Worm (Caenorhabditis elegans): ENCODE data around the gene spl-1.

The spl-1 gene

DNA sequence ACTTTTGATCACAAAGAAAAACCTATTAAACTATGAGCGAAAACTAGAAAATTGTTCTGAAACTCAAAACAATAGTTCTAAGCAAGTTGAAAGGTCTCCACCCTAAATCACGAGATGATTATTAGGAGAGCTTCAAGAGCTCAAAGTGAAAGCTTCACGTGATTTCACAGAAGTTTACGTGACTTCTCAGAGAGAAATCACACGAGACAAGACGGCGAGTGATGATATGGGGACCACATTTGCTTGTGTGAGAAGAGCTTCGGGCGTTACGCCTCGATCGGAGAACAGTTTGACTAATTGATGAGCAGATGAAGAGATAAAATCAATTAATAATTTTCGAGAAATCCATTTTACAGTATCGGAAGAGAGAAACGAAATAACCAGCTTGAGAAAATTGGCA lies 18.0 kb downstream of the spl-1 start:
- TF ChIP-seq rnt-1 (tag; optimal IDR thresholded peaks at IDR 0.05), result peak; percentile 59
- no peak for TF ChIP-seq unc-130 (tag; optimal IDR thresholded peaks at IDR 0.05)
- no peak for TF ChIP-seq hpl-2 (GFP tag; optimal IDR thresholded peaks at IDR 0.05)
- TF ChIP-seq efl-3 (GFP tag; optimal IDR thresholded peaks at IDR 0.05), result no peak
- peak; percentile 3 to 26 for TF ChIP-seq lsy-2 (tag; optimal IDR thresholded peaks at IDR 0.05)
- no peak for TF ChIP-seq lin-39 (tag; optimal IDR thresholded peaks at IDR 0.05)
- TF ChIP-seq nhr-19 (GFP tag; conservative IDR thresholded peaks at IDR 0.05), result 0 out of 2 replicates have a peak, but pooled peaks have one; percentile 11
- TF ChIP-seq snpc-4 (tag; optimal IDR thresholded peaks at IDR 0.05), result no peak
- no peak for TF ChIP-seq Y116A8C.19 (tag; optimal IDR thresholded peaks at IDR 0.05; ENCODE audit: borderline replicate concordance)
- TF ChIP-seq nhr-84 (tag; optimal IDR thresholded peaks at IDR 0.05), result no peak
- peak; percentile 55 for TF ChIP-seq nhr-71 (tag; optimal IDR thresholded peaks at IDR 0.05)
- no peak for TF ChIP-seq sptf-1 (tag; optimal IDR thresholded peaks at IDR 0.05)
- TF ChIP-seq swsn-7 (tag; optimal IDR thresholded peaks at IDR 0.05), result no peak
- no peak for TF ChIP-seq nhr-90 (tag; optimal IDR thresholded peaks at IDR 0.05; ENCODE audit: poor library complexity)
- TF ChIP-seq vab-15 (tag; optimal IDR thresholded peaks at IDR 0.05), result no peak
- no peak for TF ChIP-seq nhr-85 (tag)
- TF ChIP-seq efl-1 (optimal IDR thresholded peaks at IDR 0.05), result no peak
- TF ChIP-seq efl-1 (GFP tag; optimal IDR thresholded peaks at IDR 0.05 in 1 of 2), result peak in 1 of 2 experiments; percentile 77

DNA sequence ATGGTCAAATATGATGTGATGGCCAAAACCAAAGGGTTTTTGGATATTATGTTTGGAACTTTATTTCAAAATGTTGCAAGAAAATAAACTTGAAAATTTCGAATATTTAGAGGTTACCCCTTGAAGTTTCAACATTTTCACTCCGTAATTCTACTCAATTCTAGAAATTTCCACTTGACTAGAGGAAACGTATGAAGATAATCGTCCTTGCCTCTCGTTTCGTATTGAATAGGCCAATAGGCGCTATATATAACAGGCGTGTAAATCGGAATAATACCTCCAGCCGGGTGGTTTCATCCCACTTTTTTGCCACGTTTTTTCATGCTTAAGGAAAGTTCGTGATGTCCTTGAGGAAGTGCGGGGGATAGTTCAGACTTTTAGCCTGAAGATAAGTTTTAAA lies 39.7 kb downstream of the spl-1 start:
- TF ChIP-seq unc-86 (tag; optimal IDR thresholded peaks at IDR 0.05), result no peak
- TF ChIP-seq efl-1 (optimal IDR thresholded peaks at IDR 0.05), result no peak
- peak in 1 of 2 experiments; percentile 59 for TF ChIP-seq efl-1 (GFP tag; optimal IDR thresholded peaks at IDR 0.05 in 1 of 2)

DNA sequence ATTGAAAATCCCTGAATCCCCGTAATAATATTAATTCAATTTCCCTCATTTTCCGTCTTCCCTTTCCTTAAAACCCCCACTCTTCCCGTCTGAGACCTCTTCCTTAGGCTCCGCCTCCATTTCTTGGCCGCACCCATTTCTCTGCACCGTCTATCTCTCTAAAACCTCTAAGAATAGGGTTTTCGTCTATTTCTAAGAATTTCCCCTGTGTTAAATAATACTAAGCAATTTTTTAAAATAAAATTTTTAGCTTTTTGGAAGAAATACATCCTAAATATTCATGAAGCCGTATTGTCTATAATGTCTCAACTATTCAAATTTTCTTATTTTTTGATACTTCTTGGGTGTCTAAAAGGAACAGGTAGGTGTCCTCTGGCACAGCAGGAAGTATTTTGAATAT lies 43.5 kb downstream of the spl-1 start, which contains the start of gene cdh-8:
TSS of gene cdh-8 (plus strand) at position 301 of the 400 bp plus-strand sequence.
- TF ChIP-seq snu-23 (GFP tag; optimal IDR thresholded peaks at IDR 0.05) (no peak), dsc-1 (tag; optimal IDR thresholded peaks at IDR 0.05) (peak; percentile 34), fkh-10 (GFP tag; optimal IDR thresholded peaks at IDR 0.05) (no peak), egl-13 (tag; optimal IDR thresholded peaks at IDR 0.05) (peak; percentile 8)

DNA sequence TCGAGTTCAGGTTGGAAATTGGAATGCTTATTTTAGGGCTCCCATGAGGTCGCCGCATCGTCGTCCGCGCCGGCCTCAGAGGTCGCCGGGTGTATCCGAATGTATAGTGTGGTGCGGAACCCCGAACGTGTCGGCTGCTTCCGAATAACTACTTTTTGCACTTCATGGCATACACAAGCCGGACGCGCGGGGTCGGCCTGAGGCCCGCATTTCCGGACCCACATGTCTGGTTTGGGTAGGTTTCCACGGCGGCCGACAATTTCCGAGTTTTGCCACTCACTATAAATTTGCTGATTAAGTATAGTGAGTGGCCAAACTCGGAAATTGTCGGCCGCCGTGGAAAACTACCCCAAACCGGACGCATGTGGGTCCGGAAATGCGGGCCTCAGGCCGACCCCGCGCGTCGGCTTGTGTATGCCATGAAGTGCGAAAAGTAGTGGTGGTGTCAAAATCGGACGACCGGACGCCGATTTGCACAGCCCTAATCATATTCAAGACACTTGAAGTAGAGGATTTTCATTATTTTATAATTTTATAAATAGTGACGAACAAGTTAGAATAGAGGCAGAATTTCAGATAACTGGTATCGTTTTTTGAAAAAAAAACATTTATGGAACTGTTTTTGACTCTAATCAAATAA lies 44.7 kb downstream of the spl-1 start:
- TF ChIP-seq nhr-77 (tag; optimal IDR thresholded peaks at IDR 0.05), result no peak
- no peak for TF ChIP-seq nhr-90 (tag; optimal IDR thresholded peaks at IDR 0.05; ENCODE audit: poor library complexity)
- TF ChIP-seq elt-2 (tag; optimal IDR thresholded peaks at IDR 0.05), result no peak
- no peak for TF ChIP-seq nhr-11 (tag; optimal IDR thresholded peaks at IDR 0.05)

DNA sequence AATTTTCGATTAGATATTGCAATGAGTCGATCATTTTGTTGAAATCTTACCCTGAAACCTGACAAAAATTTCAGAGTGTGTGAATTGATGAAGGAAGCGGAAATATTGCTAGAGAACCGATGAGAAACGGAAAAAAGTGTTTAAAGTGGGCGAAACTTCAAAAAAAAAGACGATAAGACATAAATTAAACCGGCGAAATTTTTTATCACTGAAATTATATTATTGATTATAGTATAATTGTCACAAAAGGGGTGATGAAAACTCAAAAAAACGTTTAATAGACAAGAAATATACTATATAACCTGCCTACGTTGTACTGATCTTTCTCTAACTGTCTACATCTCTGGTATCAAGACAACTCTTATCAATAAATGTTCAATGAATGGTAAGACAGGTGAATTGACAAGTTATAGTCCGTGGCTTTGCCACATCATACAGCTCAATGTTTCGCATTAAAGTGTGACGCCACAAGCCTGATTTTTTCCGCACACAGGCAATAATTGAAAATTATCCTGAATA lies 45.8 kb downstream of the spl-1 start, which contains the start of gene pxmp-4:
TSS of gene pxmp-4 (minus strand) at position 51 of the 519 bp plus-strand sequence.
- TF ChIP-seq nhr-85 (tag) (no peak), isw-1 (GFP tag; IDR thresholded peaks at IDR 0.05) (no peak), lin-35 (GFP tag; optimal IDR thresholded peaks at IDR 0.05) (peak in 1 of 2 experiments; percentile 27), efl-1 (optimal IDR thresholded peaks at IDR 0.05) (no peak), efl-1 (GFP tag; optimal IDR thresholded peaks at IDR 0.05 in 1 of 2) (peak in 1 of 2 experiments; percentile 43), elt-2 (tag; optimal IDR thresholded peaks at IDR 0.05) (peak; percentile 50)

DNA sequence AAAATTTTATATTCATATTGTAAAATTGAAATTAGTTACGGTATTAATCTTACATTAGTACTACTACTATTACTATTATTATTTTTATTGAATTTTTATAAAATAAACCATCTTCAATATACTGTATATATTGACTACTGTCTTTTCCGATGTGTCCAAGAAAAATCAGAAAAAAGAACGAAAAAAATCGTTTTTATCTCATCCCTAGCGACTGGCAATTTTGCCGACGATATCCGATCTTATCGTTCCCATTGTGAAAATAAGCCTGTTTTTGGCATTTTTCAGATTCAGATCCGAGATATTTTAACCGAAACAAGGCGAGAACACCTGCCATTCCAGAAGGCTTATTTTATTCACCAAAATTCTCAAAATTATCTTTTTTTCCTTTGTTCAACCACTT lies 52.5 kb downstream of the spl-1 start, which contains the start of gene F18F11.4:
TSS of gene F18F11.4 (plus strand) at position 301 of the 400 bp plus-strand sequence.
- TF ChIP-seq unc-86 (tag; optimal IDR thresholded peaks at IDR 0.05) (no peak), mep-1 (tag; optimal IDR thresholded peaks at IDR 0.05) (no peak), nhr-47 (tag; optimal IDR thresholded peaks at IDR 0.05) (no peak), ces-1 (GFP tag; optimal IDR thresholded peaks at IDR 0.05) (no peak), unc-98 (GFP tag; IDR thresholded peaks at IDR 0.05) (no peak), fkh-4 (tag; optimal IDR thresholded peaks at IDR 0.05; ENCODE audit: borderline replicate concordance) (no peak), fkh-8 (tag; optimal IDR thresholded peaks at IDR 0.05) (no peak), xbp-1 (tag; optimal IDR thresholded peaks at IDR 0.05) (no peak), nhr-19 (GFP tag; conservative IDR thresholded peaks at IDR 0.05) (no peak), nhr-12 (tag; optimal IDR thresholded peaks at IDR 0.05) (no peak), dsc-1 (tag; optimal IDR thresholded peaks at IDR 0.05) (no peak), snu-23 (GFP tag; optimal IDR thresholded peaks at IDR 0.05) (no peak), vab-15 (tag; optimal IDR thresholded peaks at IDR 0.05) (no peak), lin-15B (tag; optimal IDR thresholded peaks at IDR 0.05) (no peak), ceh-90 (tag; optimal IDR thresholded peaks at IDR 0.05) (no peak), mef-2 (tag; optimal IDR thresholded peaks at IDR 0.05) (no peak), mdl-1 (tag; optimal IDR thresholded peaks at IDR 0.05) (no peak), alr-1 (tag; optimal IDR thresholded peaks at IDR 0.05; ENCODE audit: borderline replicate concordance) (no peak), hlh-17 (GFP tag; optimal IDR thresholded peaks at IDR 0.05; ENCODE audit: borderline replicate concordance) (no peak)

Measured in whole organism, L1 larva.